Fruit fly (Drosophila melanogaster): ENCODE measurements around the gene ImpE2.

Gene ImpE2

DNA sequence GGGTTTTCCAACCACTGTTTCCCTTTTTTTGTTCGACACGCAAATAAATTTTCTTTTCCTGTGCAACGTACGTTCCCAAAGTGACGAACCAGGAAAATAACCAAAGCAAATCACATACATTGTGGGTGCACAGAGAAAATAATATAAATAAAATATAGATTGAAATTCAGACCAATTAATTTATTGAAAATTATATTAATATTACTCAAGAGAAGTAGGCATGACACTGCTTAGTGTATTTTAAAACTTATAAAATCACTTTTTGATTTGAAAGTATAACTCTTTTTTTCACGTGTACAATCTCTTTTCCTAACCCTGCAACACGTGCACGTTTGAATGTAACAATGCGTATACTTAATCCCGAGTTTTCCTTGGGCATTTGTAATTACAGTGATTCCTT lies 15.9 kb downstream of the ImpE2 start (continued):
- TF ChIP-seq mld (GFP tag; IDR thresholded peaks at IDR 0.05; ENCODE audit: partially characterized antibody), result no peak
- no peak for TF ChIP-seq CG30020 (tag; optimal IDR thresholded peaks at IDR 0.05)
- 0 out of 2 replicates have a peak, but pooled peaks have one; percentile 26 for TF ChIP-seq ranshi (GFP tag; IDR thresholded peaks at IDR 0.05)
- TF ChIP-seq Dbx (GFP tag; IDR thresholded peaks at IDR 0.05), result 0 out of 3 replicates have a peak, but pooled peaks have one; percentile 51
- TF ChIP-seq CG17568 (GFP tag; optimal IDR thresholded peaks at IDR 0.05), result no peak
- no peak for TF ChIP-seq psq (GFP tag; optimal IDR thresholded peaks at IDR 0.05)
- TF ChIP-seq vfl (GFP tag; optimal IDR thresholded peaks at IDR 0.05), result no peak
- TF ChIP-seq fd96Cb (tag; optimal IDR thresholded peaks at IDR 0.05), result peak; percentile 14
- peak; percentile 17 for TF ChIP-seq CG13424 (tag; optimal IDR thresholded peaks at IDR 0.05)
- no peak for TF ChIP-seq CG1603 (tag; optimal IDR thresholded peaks at IDR 0.05)
- TF ChIP-seq Pdp1 (GFP tag; optimal IDR thresholded peaks at IDR 0.05), result no peak
- no peak for TF ChIP-seq CG15073 (GFP tag; optimal IDR thresholded peaks at IDR 0.05)
- TF ChIP-seq CG15011 (GFP tag; optimal IDR thresholded peaks at IDR 0.05), result no peak
- no peak for TF ChIP-seq CG8290 (GFP tag; optimal IDR thresholded peaks at IDR 0.05)
- TF ChIP-seq CG8290 (tag; optimal IDR thresholded peaks at IDR 0.05), result no peak
- no peak for TF ChIP-seq CG7928 (GFP tag; optimal IDR thresholded peaks at IDR 0.05)
- TF ChIP-seq CG14014 (GFP tag; IDR thresholded peaks at IDR 0.05), result peak; percentile 34; the same call in 1 of the 2 replicates
- no peak for TF ChIP-seq CG12104 (GFP tag; optimal IDR thresholded peaks at IDR 0.05)
- TF ChIP-seq CG15514 (GFP tag; optimal IDR thresholded peaks at IDR 0.05), result no peak
- TF ChIP-seq Antp (GFP tag; optimal IDR thresholded peaks at IDR 0.05), result no peak
- no peak for TF ChIP-seq CG8388 (GFP tag; optimal IDR thresholded peaks at IDR 0.05)
- TF ChIP-seq Abd-B (GFP tag; optimal IDR thresholded peaks at IDR 0.05), result no peak
- no peak for TF ChIP-seq CG4617 (GFP tag; optimal IDR thresholded peaks at IDR 0.05; ENCODE audit: borderline replicate concordance)
- TF ChIP-seq Atf-2 (GFP tag; optimal IDR thresholded peaks at IDR 0.05), result no peak
- TF ChIP-seq Hr51 (GFP tag; optimal IDR thresholded peaks at IDR 0.05), result peak in 1 of 2 experiments; percentile 41
- TF ChIP-seq CG6854 (GFP tag; optimal IDR thresholded peaks at IDR 0.05), result no peak
- no peak for TF ChIP-seq Atf6 (GFP tag; IDR thresholded peaks at IDR 0.05)
- no peak for TF ChIP-seq Ravus (GFP tag; IDR thresholded peaks at IDR 0.05)
- TF ChIP-seq CG31365 (tag; optimal IDR thresholded peaks at IDR 0.05), result no peak
- TF ChIP-seq Fer2 (tag; optimal IDR thresholded peaks at IDR 0.05), result no peak
- TF ChIP-seq Usf (GFP tag; optimal IDR thresholded peaks at IDR 0.05), result no peak
- TF ChIP-seq CG10543 (GFP tag; optimal IDR thresholded peaks at IDR 0.05), result no peak
- TF ChIP-seq bsh (GFP tag; optimal IDR thresholded peaks at IDR 0.05), result no peak
- 0 out of 2 replicates have a peak, but pooled peaks have one; percentile 24 for TF ChIP-seq Ptx1 (GFP tag; IDR thresholded peaks at IDR 0.05)
- 0 out of 2 replicates have a peak, but pooled peaks have one; percentile 12 for TF ChIP-seq vvl (GFP tag; IDR thresholded peaks at IDR 0.05)
- no peak for TF ChIP-seq CG17186 (GFP tag; optimal IDR thresholded peaks at IDR 0.05)
- no peak for TF ChIP-seq CG12071 (GFP tag; optimal IDR thresholded peaks at IDR 0.05)
- no peak for TF ChIP-seq salm (tag; optimal IDR thresholded peaks at IDR 0.05)
- TF ChIP-seq CG1647 (GFP tag; optimal IDR thresholded peaks at IDR 0.05), result no peak
- TF ChIP-seq tgo (GFP tag; IDR thresholded peaks at IDR 0.05), result 0 out of 3 replicates have a peak, but pooled peaks have one; percentile 17
- TF ChIP-seq sob (GFP tag; IDR thresholded peaks at IDR 0.05), result no peak
- TF ChIP-seq kah (GFP tag; optimal IDR thresholded peaks at IDR 0.05), result no peak
- no peak for TF ChIP-seq pum (GFP tag; optimal IDR thresholded peaks at IDR 0.05)
- no peak for TF ChIP-seq CG18011 (GFP tag; optimal IDR thresholded peaks at IDR 0.05)
- no peak for TF ChIP-seq GATAe (GFP tag; conservative IDR thresholded peaks at IDR 0.05)
- no peak for TF ChIP-seq cas (GFP tag; IDR thresholded peaks at IDR 0.05)
- no peak for TF ChIP-seq tna (GFP tag; IDR thresholded peaks at IDR 0.05; ENCODE audit: partially characterized antibody)
- no peak for TF ChIP-seq lmd (GFP tag; IDR thresholded peaks at IDR 0.05)
- no peak for TF ChIP-seq CG3407 (GFP tag; optimal IDR thresholded peaks at IDR 0.05)
- TF ChIP-seq tio (GFP tag; optimal IDR thresholded peaks at IDR 0.05), result peak; percentile 11
- peak; percentile 46 for TF ChIP-seq dmrt99B (tag; optimal IDR thresholded peaks at IDR 0.05)

Measured in whole organism, embryonic.